Worm (Caenorhabditis elegans): Measurements from ENCODE around the gene ilkp-1.

The ilkp-1 gene

DNA sequence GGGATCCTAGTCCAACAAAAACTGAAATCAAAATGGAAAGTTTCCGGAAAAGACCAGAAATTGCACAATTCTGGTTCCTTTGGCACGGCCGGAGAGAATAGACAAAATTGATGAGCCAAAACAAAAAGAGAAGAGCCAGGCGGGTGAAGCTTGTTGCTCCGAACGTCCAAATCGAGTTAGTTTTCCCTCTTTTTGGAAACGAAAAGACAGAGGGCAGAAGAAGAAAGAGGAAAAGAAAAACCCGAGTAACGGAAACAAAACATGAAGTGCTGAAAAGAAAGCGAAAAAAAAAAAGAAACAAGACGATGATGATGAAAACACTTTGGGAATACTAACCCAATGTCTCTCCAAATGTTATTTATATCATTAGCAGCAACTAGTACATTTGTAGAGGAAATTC, 41.5 kb downstream of the ilkp-1 start:
- TF ChIP-seq nhr-28 (tag; optimal IDR thresholded peaks at IDR 0.05) (no peak), ces-1 (GFP tag; optimal IDR thresholded peaks at IDR 0.05) (peak; percentile 87)

DNA sequence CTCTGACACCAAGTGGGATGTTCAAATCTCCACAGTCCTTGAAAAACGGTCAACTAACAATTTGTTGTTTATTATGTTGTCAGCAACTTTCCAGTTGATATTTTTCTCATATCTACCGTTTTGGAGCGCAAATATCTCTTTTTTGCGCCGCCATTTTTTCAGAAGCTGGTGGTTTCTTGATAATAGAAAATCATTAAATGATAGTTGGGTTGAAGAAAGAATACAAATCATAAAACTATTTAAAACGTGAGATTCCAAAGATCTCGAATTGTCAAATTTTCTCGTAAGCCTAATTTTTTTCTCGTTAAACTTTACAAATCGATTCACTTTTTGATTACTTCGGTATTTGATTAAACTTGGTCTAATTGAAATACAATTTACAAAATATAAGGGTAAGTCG, 42.4 kb downstream of the ilkp-1 start, which contains the start of gene rpl-42:
Gene rpl-42, plus strand, starts transcription at position 301 of the 400 bp plus-strand sequence.
- no peak for TF ChIP-seq unc-39 (tag; optimal IDR thresholded peaks at IDR 0.05)
- no peak for TF ChIP-seq pha-4 (tag; optimal IDR thresholded peaks at IDR 0.05)
- TF ChIP-seq ztf-11 (tag; optimal IDR thresholded peaks at IDR 0.05) = no peak
- TF ChIP-seq ceh-43 (GFP tag; optimal IDR thresholded peaks at IDR 0.05) = no peak
- TF ChIP-seq nhr-28 (tag; optimal IDR thresholded peaks at IDR 0.05) = no peak
- TF ChIP-seq M03D4.4 (tag; optimal IDR thresholded peaks at IDR 0.05) = no peak

DNA sequence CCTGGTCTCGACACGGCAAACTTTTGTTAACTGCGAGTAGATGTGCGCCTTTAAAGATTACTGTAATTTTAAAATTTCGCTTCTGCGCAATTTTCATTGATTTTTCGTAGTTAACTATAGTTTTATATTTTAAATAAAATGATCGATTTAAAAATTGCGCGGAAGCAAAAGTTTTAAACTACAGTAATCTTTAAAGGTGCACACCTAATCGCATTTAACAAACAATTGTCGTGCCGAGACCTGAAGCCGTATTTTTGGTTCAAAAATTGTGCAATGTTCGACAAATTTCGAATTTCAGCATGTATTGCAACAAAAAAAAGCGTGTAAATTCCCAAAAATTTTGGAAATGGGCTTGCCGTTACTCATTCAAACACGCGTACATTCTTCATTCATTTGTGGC, 44.4 kb downstream of the ilkp-1 start:
- TF ChIP-seq mab-5 (tag; optimal IDR thresholded peaks at IDR 0.05) (no peak), sptf-1 (tag; optimal IDR thresholded peaks at IDR 0.05) (no peak), elt-1 (tag; optimal IDR thresholded peaks at IDR 0.05; ENCODE audit: borderline replicate concordance, insufficient read depth) (no peak)

DNA sequence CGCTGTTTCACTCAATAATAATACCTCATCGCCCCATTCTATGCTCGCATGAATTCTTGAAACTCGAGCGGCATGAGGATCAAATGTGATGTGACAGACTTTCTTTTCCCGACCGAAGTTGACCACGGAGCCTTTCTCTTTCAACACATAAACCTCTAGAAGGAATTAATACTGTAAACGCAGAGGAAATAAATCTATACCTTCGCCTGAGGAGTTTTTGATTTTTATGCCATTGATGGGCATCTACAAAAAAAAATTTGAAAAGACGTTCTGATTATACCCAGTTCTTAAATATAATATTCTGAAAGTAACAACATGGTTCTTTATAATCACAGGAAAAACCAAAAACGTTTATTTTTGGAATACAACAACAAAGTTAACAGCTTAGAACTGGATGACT, 46.2 kb downstream of the ilkp-1 start, which contains the start of gene nbs-1:
Gene nbs-1, minus strand, starts transcription at position 246 of the 400 bp plus-strand sequence.
- TF ChIP-seq mls-2 (tag; optimal IDR thresholded peaks at IDR 0.05) (no peak), unc-120 (tag; optimal IDR thresholded peaks at IDR 0.05; ENCODE audit: poor library complexity, severe bottlenecking) (no peak), snpc-4 (tag; optimal IDR thresholded peaks at IDR 0.05) (no peak)

DNA sequence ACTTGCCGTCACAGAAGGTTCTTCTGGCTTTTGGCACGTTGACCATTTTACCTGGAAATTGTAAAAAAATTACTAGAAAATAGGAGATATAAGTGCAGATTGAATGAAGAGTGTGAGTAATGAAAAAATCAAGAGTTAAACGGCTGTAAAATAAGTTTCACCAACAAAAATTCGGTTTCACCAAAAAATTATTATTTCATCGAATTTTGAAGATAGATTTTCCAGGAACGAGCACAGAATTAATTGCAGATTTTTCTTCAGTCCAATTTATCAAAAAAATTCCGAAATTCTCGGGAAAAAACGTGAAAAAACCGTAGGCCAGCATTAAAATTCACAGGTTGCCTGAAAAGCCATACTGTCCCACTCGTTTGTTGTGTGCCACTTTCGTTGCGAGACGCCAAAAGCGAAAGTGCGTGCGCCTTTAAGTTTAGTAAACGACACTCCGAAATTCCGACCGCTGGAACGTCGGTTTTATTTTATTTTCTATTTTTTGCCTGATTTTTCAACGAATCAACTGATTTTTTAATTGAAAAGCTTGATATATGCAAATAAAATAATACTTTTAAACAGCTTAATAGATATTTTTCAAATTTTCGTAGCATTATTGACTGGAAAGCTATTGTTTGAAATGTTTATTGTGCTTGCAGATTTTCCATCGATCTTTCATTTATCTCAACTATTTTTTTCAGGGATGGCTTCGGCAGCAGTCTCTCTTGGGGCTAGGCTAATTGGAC, 47.3 kb downstream of the ilkp-1 start, which contains the start of the genes rpl-36.A and nuo-1:
Gene rpl-36.A, minus strand, starts transcription at position 51 of the 734 bp plus-strand sequence.
Gene nuo-1, plus strand, starts transcription at position 684 of the 734 bp plus-strand sequence.
- TF ChIP-seq ceh-39 (tag; optimal IDR thresholded peaks at IDR 0.05) (peak; percentile 44), ces-1 (GFP tag; optimal IDR thresholded peaks at IDR 0.05) (peak; percentile 53), flh-1 (GFP tag; optimal IDR thresholded peaks at IDR 0.05) (no peak), unc-120 (tag; optimal IDR thresholded peaks at IDR 0.05; ENCODE audit: poor library complexity, severe bottlenecking) (peak; percentile 80), unc-62 (GFP tag; optimal IDR thresholded peaks at IDR 0.05) (peak; percentile 34), nhr-237 (tag; optimal IDR thresholded peaks at IDR 0.05) (peak; percentile 94), lsy-2 (tag; optimal IDR thresholded peaks at IDR 0.05) (peak; percentile 98), ham-2 (GFP tag; optimal IDR thresholded peaks at IDR 0.05) (peak; percentile 1), pha-4 (tag; optimal IDR thresholded peaks at IDR 0.05) (peak; percentile 73), hlh-1 (tag; optimal IDR thresholded peaks at IDR 0.05) (peak; percentile 55), drap-1 (GFP tag; optimal IDR thresholded peaks at IDR 0.05) (peak; percentile 4), blmp-1 (tag; optimal IDR thresholded peaks at IDR 0.05) (peak; percentile 89), mab-5 (tag; optimal IDR thresholded peaks at IDR 0.05) (no peak), zip-8 (tag; optimal IDR thresholded peaks at IDR 0.05) (no peak), lin-13 (tag; optimal IDR thresholded peaks at IDR 0.05) (peak; percentile 76), ceh-43 (GFP tag; optimal IDR thresholded peaks at IDR 0.05) (no peak), mep-1 (tag; optimal IDR thresholded peaks at IDR 0.05) (peak; percentile 93), nhr-76 (tag; optimal IDR thresholded peaks at IDR 0.05) (no peak), sptf-1 (tag; optimal IDR thresholded peaks at IDR 0.05) (peak; percentile 50)

DNA sequence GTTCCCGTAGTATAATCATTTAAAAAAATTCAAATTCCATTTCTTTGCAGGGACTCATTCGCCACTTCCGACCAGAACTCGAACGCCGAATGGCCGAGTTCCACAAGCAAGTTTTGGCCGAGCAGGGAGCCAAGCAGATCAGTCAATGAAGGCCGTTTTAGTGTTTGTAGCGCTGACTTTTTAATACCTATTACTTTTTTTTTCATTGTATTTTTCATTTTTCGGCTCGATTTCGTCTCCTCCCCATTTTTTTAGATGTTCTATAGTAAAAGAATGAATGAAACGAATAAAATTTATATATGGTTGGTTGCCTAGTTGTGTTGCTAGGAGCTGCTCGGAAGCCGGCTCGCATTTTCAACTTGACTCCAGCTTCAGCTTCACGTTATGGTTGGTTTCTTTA, 49.8 kb downstream of the ilkp-1 start, which contains the start of gene C09H10.4:
Gene C09H10.4, plus strand, starts transcription at position 301 of the 400 bp plus-strand sequence.
- TF ChIP-seq tbx-8 (GFP tag; optimal IDR thresholded peaks at IDR 0.05) (no peak), mab-5 (tag; optimal IDR thresholded peaks at IDR 0.05) (no peak), M03D4.4 (tag; optimal IDR thresholded peaks at IDR 0.05) (no peak), ztf-11 (tag; optimal IDR thresholded peaks at IDR 0.05) (no peak)

DNA sequence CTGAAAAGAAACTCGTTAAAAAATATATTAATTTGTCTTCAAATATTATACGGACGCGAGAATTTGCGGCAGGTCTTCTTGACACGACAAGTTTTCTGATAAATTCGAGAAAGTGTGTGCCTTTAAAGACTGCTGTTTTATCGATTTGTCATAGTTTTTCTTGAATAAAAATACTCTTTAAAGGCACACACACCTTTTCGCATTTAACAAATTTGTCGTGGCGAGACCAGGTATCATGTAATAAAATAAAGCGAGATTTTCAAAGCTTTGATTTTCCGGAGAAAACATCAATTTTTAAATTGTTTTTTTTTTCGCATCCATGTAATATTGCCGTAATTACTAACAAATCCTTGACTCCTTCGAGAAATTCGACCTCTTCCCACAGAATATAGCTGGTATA, 51.1 kb downstream of the ilkp-1 start:
- no peak for TF ChIP-seq ztf-11 (tag; optimal IDR thresholded peaks at IDR 0.05)
- TF ChIP-seq snpc-4 (tag; optimal IDR thresholded peaks at IDR 0.05) = no peak
- no peak for TF ChIP-seq unc-62 (GFP tag; optimal IDR thresholded peaks at IDR 0.05)
- no peak for TF ChIP-seq flh-1 (GFP tag; optimal IDR thresholded peaks at IDR 0.05)
- TF ChIP-seq nhr-28 (tag; optimal IDR thresholded peaks at IDR 0.05) = no peak
- no peak for TF ChIP-seq cnd-1 (tag; optimal IDR thresholded peaks at IDR 0.05)
- no peak for TF ChIP-seq lin-32 (GFP tag; optimal IDR thresholded peaks at IDR 0.05)
- TF ChIP-seq tbx-8 (GFP tag; optimal IDR thresholded peaks at IDR 0.05) = no peak
- TF ChIP-seq mep-1 (tag; optimal IDR thresholded peaks at IDR 0.05) = no peak
- TF ChIP-seq hlh-1 (tag; optimal IDR thresholded peaks at IDR 0.05) = no peak
- no peak for TF ChIP-seq lin-13 (tag; optimal IDR thresholded peaks at IDR 0.05)
- no peak for TF ChIP-seq ham-2 (GFP tag; optimal IDR thresholded peaks at IDR 0.05)
- TF ChIP-seq unc-39 (tag; optimal IDR thresholded peaks at IDR 0.05) = no peak
- no peak for TF ChIP-seq bed-3 (GFP tag; optimal IDR thresholded peaks at IDR 0.05)
- TF ChIP-seq drap-1 (GFP tag; optimal IDR thresholded peaks at IDR 0.05) = no peak
- no peak for TF ChIP-seq elt-3 (tag; optimal IDR thresholded peaks at IDR 0.05)
- TF ChIP-seq zip-8 (tag; optimal IDR thresholded peaks at IDR 0.05) = no peak
- no peak for TF ChIP-seq ces-1 (GFP tag; optimal IDR thresholded peaks at IDR 0.05)
- TF ChIP-seq nhr-12 (tag; optimal IDR thresholded peaks at IDR 0.05) = no peak
